Fruit fly (Drosophila melanogaster): Measurements from ENCODE around the gene CG4210.

DNA sequence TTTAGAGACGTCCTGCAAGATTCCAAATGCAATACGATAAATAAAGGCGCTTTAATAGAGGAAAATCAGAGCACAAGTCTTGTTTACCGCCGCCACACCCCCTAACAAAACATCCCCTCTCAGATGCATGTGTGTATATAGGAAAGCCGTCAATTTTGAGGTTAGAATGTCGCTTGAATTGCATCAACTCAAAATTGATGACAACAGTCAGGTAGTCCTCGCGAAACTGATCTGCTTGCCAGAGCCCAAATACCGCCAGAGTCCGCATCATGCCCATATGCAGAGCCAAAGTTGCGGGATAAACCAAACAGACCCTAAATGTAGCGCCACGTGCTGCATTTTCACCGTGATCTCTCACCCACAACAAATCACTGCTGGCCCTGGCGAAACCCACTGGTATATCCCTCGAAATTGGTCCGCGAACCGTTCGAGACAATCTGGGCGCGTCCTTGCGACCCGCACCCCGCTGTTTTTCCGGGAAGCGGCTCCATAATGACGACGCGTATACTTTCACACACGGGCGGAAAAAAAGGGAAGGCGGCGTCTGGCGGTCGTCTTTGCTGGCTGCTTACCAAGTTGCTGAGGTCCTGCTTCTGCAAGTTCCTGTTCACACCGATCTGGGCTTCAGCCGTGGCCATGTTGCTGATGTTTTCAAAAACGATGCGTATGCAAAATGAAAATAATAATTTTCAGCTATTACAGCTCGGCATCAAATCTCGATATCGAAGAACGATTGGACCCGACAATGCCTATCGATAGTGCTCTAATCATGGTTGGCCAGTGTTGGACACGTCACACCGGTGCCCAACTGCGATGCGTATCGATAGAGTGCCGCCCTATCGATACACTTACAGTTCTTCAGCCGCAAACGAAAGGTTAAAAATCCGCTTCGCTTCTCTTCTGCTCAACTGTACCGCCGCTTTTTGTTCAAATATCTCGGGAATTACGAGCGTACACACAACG lies 49.2 kb downstream of the CG4210 start, which contains the start of the genes eIF2gamma and Set:
- TF ChIP-seq Hr39 (GFP tag; optimal IDR thresholded peaks at IDR 0.05) (no peak), ss (GFP tag; optimal IDR thresholded peaks at IDR 0.05) (no peak), dsx (GFP tag; optimal IDR thresholded peaks at IDR 0.05; ENCODE audit: poor library complexity, severe bottlenecking) (no peak), CG6163 (GFP tag; IDR thresholded peaks at IDR 0.05) (no peak; the same call in 2 of the 3 replicates), CG31627 (GFP tag; optimal IDR thresholded peaks at IDR 0.05) (peak; percentile 30), CG16779 (tag; optimal IDR thresholded peaks at IDR 0.05) (no peak), achi (GFP tag; optimal IDR thresholded peaks at IDR 0.05) (no peak), Eip93F (GFP tag; optimal IDR thresholded peaks at IDR 0.05) (no peak)

Measured in whole organism, prepupa.